Worm (Caenorhabditis elegans) whole organism, late embryonic: ENCODE results near the gene R07E5.4.

Experiments
- C38D4.7 ChIP-seq: fragments of 200-800 bp; sonication (Bioruptor generic); optimal IDR thresholded peaks from 2 replicates; lab custom pipeline; 2018; ENCODE audit warnings: mild to moderate bottlenecking, missing genetic modification characterization, moderate library complexity, missing compliant biosample characterization
- ama-1 ChIP-seq: fragments of 150-350 bp; optimal IDR thresholded peaks from 2 replicates; lab custom pipeline; 2014
- ceh-14 ChIP-seq: sonication (generic microtip); optimal IDR thresholded peaks from 2 replicates; lab custom pipeline; 2016; ENCODE audit warnings: missing genotype, missing genetic modification characterization, missing compliant biosample characterization
- ceh-24 ChIP-seq: sonication (generic microtip); optimal IDR thresholded peaks from 2 replicates; lab custom pipeline; 2016; ENCODE audit warnings: mild to moderate bottlenecking, missing genetic modification characterization, missing compliant biosample characterization
- ceh-45 ChIP-seq: fragments of 200-800 bp; sonication (Bioruptor generic); IDR thresholded peaks from 2 replicates; pipeline ENCODE4 v1.3.6; 2022; ENCODE audit warnings: missing genetic modification reagents, missing genetic modification characterization, missing compliant biosample characterization
- ceh-6 ChIP-seq: fragments of 200-800 bp; sonication (Bioruptor generic); optimal IDR thresholded peaks from 2 replicates; lab custom pipeline; 2018; ENCODE audit warnings: mild to moderate bottlenecking, missing genetic modification characterization, missing compliant biosample characterization
- gmeb-2 ChIP-seq: sonication (generic microtip); optimal IDR thresholded peaks from 2 replicates; lab custom pipeline; 2016; ENCODE audit warnings: missing genetic modification characterization, inconsistent platforms, missing compliant biosample characterization
- hlh-13 ChIP-seq: fragments of 200-800 bp; sonication (Bioruptor generic); optimal IDR thresholded peaks from 2 replicates; lab custom pipeline; 2018; ENCODE audit warnings: mild to moderate bottlenecking, missing genetic modification characterization, missing compliant biosample characterization
- madf-2 ChIP-seq: sonication (generic microtip); optimal IDR thresholded peaks from 2 replicates; lab custom pipeline; 2017; ENCODE audit warnings: missing genetic modification characterization, missing compliant biosample characterization
- sdc-2 ChIP-seq: sonication (generic microtip); optimal IDR thresholded peaks from 2 replicates; lab custom pipeline; 2016; ENCODE audit warnings: missing genotype, missing genetic modification characterization, missing compliant biosample characterization
- zip-5 ChIP-seq: sonication (generic microtip); optimal IDR thresholded peaks from 2 replicates; lab custom pipeline; 2016; ENCODE audit warnings: missing genetic modification characterization, missing compliant biosample characterization

Gene R07E5.4

ce11 chrIII:4444492-4444891, 49.9 kb downstream of the R07E5.4 start:
- TF ChIP-seq ceh-14 (tag; lab: Kevin White, UChicago) (no peak), madf-2 (tag; lab: Kevin White, UChicago) (no peak), hlh-13 (GFP tag; lab: Kevin White, UChicago) (no peak), gmeb-2 (tag; lab: Kevin White, UChicago) (no peak), ceh-6 (GFP tag; lab: Kevin White, UChicago) (no peak), C38D4.7 (no peak), ceh-24 (tag; lab: Kevin White, UChicago) (no peak), ama-1 (no peak), sdc-2 (tag; lab: Kevin White, UChicago) (no peak), ceh-45 (GFP tag; lab: Robert Waterston, UW) (no peak), zip-5 (tag; lab: Kevin White, UChicago) (no peak)
- TF ChIP-seq, all 69 proteins: peak for 0
